Worm (Caenorhabditis elegans) whole organism, mixed stage, embryonic: ENCODE data around the gene fbxc-58.

Experiments used
- blmp-1 ChIP-seq: fragments of 150-350 bp; optimal IDR thresholded peaks from 2 replicates; lab custom pipeline; 2014; ENCODE audit warnings: missing biosample characterization, missing genetic modification characterization
- ham-2 ChIP-seq: fragments of 200-800 bp; sonication (Bioruptor generic); optimal IDR thresholded peaks from 2 replicates; lab custom pipeline; 2018; ENCODE audit warnings: mild to moderate bottlenecking, missing genetic modification characterization, missing compliant biosample characterization

- TF ChIP-seq blmp-1 (tag; lab: Kevin White, UChicago) (no peak), ham-2 (GFP tag; lab: Kevin White, UChicago) (no peak)
These were observed 14.7 kb downstream of the fbxc-58 start, which contains the start of gene daf-15 for ce11 chrIV:9386038-9386437.
